Worm (Caenorhabditis elegans): ENCODE results near the gene ftn-1.

Gene ftn-1

DNA sequence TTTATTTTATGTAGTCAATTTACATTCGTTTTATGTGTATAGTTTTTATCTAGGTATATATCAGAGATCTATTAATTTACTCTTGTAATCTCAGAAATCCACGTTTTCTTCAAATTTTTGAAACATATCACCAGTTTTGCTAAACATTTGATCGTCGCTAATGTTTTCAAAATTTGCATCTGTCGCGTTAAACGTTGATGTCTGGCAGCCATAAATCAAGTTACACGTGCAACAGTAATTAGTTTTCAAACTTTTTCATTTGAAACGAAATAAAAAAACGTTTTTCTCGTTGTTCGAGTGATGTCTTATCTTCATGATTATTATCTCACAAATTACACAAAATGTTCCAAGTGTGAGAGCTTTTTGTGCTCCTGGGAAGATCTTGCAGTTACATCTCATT lies 49.9 kb downstream of the ftn-1 start, which contains the start of gene srh-79:
Gene srh-79, plus strand, starts transcription at position 301 of the 400 bp plus-strand sequence.
- no peak for TF ChIP-seq pha-4 (tag; optimal IDR thresholded peaks at IDR 0.05)
- TF ChIP-seq ztf-16 (tag; optimal IDR thresholded peaks at IDR 0.05): no peak
- TF ChIP-seq hlh-15 (tag; optimal IDR thresholded peaks at IDR 0.05): no peak
- no peak for TF ChIP-seq unc-42 (tag; optimal IDR thresholded peaks at IDR 0.05)
- TF ChIP-seq ceh-24 (tag; optimal IDR thresholded peaks at IDR 0.05): no peak
- no peak for TF ChIP-seq ceh-45 (GFP tag; IDR thresholded peaks at IDR 0.05)
- TF ChIP-seq hlh-8 (tag; optimal IDR thresholded peaks at IDR 0.05): no peak
- no peak for TF ChIP-seq unc-55 (GFP tag; optimal IDR thresholded peaks at IDR 0.05)
- TF ChIP-seq ceh-2 (tag; optimal IDR thresholded peaks at IDR 0.05): no peak
- TF ChIP-seq ama-1 (optimal IDR thresholded peaks at IDR 0.05): no peak
- TF ChIP-seq ceh-34 (tag; optimal IDR thresholded peaks at IDR 0.05): no peak
- no peak for TF ChIP-seq elt-2 (tag; optimal IDR thresholded peaks at IDR 0.05)
- TF ChIP-seq dmd-4 (tag; optimal IDR thresholded peaks at IDR 0.05; ENCODE audit: borderline replicate concordance): no peak
- TF ChIP-seq K02D7.2 (tag; optimal IDR thresholded peaks at IDR 0.05): no peak
- no peak for TF ChIP-seq C38D4.7 (GFP tag; optimal IDR thresholded peaks at IDR 0.05)
- TF ChIP-seq nfya-1 (tag; optimal IDR thresholded peaks at IDR 0.05): no peak
- TF ChIP-seq nhr-11 (tag; optimal IDR thresholded peaks at IDR 0.05): no peak

All from whole organism, late embryonic.